Worm (Caenorhabditis elegans) whole organism, mixed stage, embryonic: ENCODE results near the gene C27D8.1.

ENCODE experiments used
- mab-5 ChIP-seq: fragments of 150-350 bp; optimal IDR thresholded peaks from 2 replicates; lab custom pipeline; 2014; ENCODE audit warnings: missing biosample characterization, missing genetic modification characterization
- nhr-12 ChIP-seq: fragments of 150-350 bp; optimal IDR thresholded peaks from 2 replicates; lab custom pipeline; 2014; ENCODE audit warnings: missing biosample characterization, missing genetic modification characterization
- unc-62 ChIP-seq: fragments of 150-350 bp; optimal IDR thresholded peaks from 2 replicates; lab custom pipeline; 2014; ENCODE audit warnings: missing biosample characterization, missing genetic modification reagents, missing genetic modification characterization

- TF ChIP-seq unc-62 (no peak), mab-5 (no peak), nhr-12 (tag; lab: Kevin White, UChicago) (no peak)
Measured at ce11 chrIV:12684341-12684740, 33.3 kb upstream of the C27D8.1 start, which contains the start of gene prmt-9.
